Worm (Caenorhabditis elegans) whole organism, young adult: Measurements from ENCODE around the gene let-765.
A peak's percentile ranks its signal among the peaks of the same experiment; 100 is the strongest.
"Not testable (repeated sequence)": the region's sequence is repeated elsewhere in the genome, so short reads cannot be mapped to it uniquely, and the experiment has no call there.

Experiments used
- B0035.1 ChIP-seq: sonication (generic microtip); optimal IDR thresholded peaks from 2 replicates; lab custom pipeline; 2016; ENCODE audit warnings: missing genetic modification characterization, mild to moderate bottlenecking, missing compliant biosample characterization, missing genotype, missing genetic modification reagents
- madf-10 ChIP-seq: sonication (generic microtip); optimal IDR thresholded peaks from 2 replicates; lab custom pipeline; 2016; ENCODE audit warnings: mild to moderate bottlenecking, missing genetic modification characterization, missing compliant biosample characterization
- pha-4 ChIP-seq: fragments of 150-350 bp; sonication (generic microtip); optimal IDR thresholded peaks from 2 replicates; lab custom pipeline; 2014; ENCODE audit warnings: missing biosample characterization, missing genetic modification reagents, missing genetic modification characterization
- sea-2 ChIP-seq: fragments of 200-800 bp; sonication (Bioruptor generic); IDR thresholded peaks from 2 replicates; pipeline ENCODE4 v1.3.6; 2022; ENCODE audit warnings: missing genetic modification characterization, missing compliant biosample characterization
- tbp1 ChIP-seq: fragments of 200-800 bp; sonication (Bioruptor generic); optimal IDR thresholded peaks from 2 replicates; lab custom pipeline; 2018; ENCODE audit warnings: mild to moderate bottlenecking, missing genetic modification characterization, missing compliant biosample characterization
- tbx-9 ChIP-seq: sonication (generic microtip); optimal IDR thresholded peaks from 2 replicates; lab custom pipeline; 2016; ENCODE audit warnings: borderline replicate concordance, missing genetic modification characterization, inconsistent platforms, missing compliant biosample characterization
- unc-62 ChIP-seq: fragments of 150-350 bp; optimal IDR thresholded peaks from 2 replicates; lab custom pipeline; 2014; ENCODE audit warnings: missing biosample characterization, missing genetic modification reagents, missing genetic modification characterization
- ztf-18 ChIP-seq: sonication (generic microtip); optimal IDR thresholded peaks from 2 replicates; lab custom pipeline; 2016; ENCODE audit warnings: missing genotype, mild to moderate bottlenecking, missing genetic modification characterization, missing compliant biosample characterization

- TF ChIP-seq tbp1 (GFP tag; lab: Kevin White, UChicago), result peak; percentile 9
- TF ChIP-seq unc-62 (GFP tag; lab: Kevin White, UChicago); tbx-9 (tag; lab: Kevin White, UChicago); pha-4 (tag; lab: Kevin White, UChicago); B0035.1: not testable (repeated sequence)
- peak; percentile 67 for TF ChIP-seq ztf-18
- TF ChIP-seq madf-10 (tag; lab: Kevin White, UChicago), result peak; percentile 45
- peak; percentile 71; the same call in 1 of the 2 replicates for TF ChIP-seq sea-2 (GFP tag; lab: Robert Waterston, UW)
These were observed 49.5 kb downstream of the let-765 start, which contains the start of gene C09E7.7 for ce11 chrIII:6551187-6552058.
